Fruit fly (Drosophila melanogaster) whole organism, wandering third instar larva: ENCODE results near the gene CG9853.

ENCODE experiments used
- Abd-B ChIP-seq: fragments of >200 bp; optimal IDR thresholded peaks from 2 replicates; lab custom pipeline; 2017; ENCODE audit warnings: missing biosample characterization, missing genetic modification characterization
- CG9705 ChIP-seq: fragments of 200-800 bp; sonication (Bioruptor generic); optimal IDR thresholded peaks from 2 replicates; lab custom pipeline; 2018; ENCODE audit warnings: missing biosample characterization, mild to moderate bottlenecking, missing genetic modification characterization
- Dfd ChIP-seq: fragments of >200 bp; optimal IDR thresholded peaks from 2 replicates; lab custom pipeline; 2017; ENCODE audit warnings: missing biosample characterization, missing genetic modification characterization
- Dif ChIP-seq: fragments of 200-275, 200-300 bp; sonication (Bioruptor generic); optimal IDR thresholded peaks from 2 replicates; lab custom pipeline; 2018; ENCODE audit warnings: missing biosample characterization, missing genetic modification characterization; ENCODE audit not compliant: partially characterized antibody
- GATAd ChIP-seq: sonication (Bioruptor generic); optimal IDR thresholded peaks from 2 replicates; lab custom pipeline; 2016; ENCODE audit warnings: missing biosample characterization, missing genetic modification characterization
- HLH106 ChIP-seq: fragments of 200-800 bp; optimal IDR thresholded peaks from 3 replicates; lab custom pipeline; 2019; ENCODE audit warnings: missing biosample characterization, mild to moderate bottlenecking, missing genetic modification characterization, moderate library complexity
- Hnf4 ChIP-seq: fragments of 200-800 bp; sonication (Bioruptor generic); optimal IDR thresholded peaks from 2 replicates; lab custom pipeline; 2016; ENCODE audit warnings: missing biosample characterization, mild to moderate bottlenecking, missing genetic modification characterization
- Hr78 ChIP-seq: fragments of >200 bp; optimal IDR thresholded peaks from 2 replicates; lab custom pipeline; 2017; ENCODE audit warnings: missing biosample characterization, missing genetic modification characterization
- Hr83 ChIP-seq: fragments of 200-300 bp; sonication (Bioruptor generic); optimal IDR thresholded peaks from 2 replicates; lab custom pipeline; 2016; ENCODE audit warnings: missing biosample characterization, mild to moderate bottlenecking, missing genetic modification characterization, moderate library complexity; ENCODE audit not compliant: poor library complexity, severe bottlenecking
- Jra ChIP-seq: sonication (Bioruptor generic); optimal IDR thresholded peaks from 2 replicates; lab custom pipeline; 2016; ENCODE audit warnings: missing biosample characterization, missing genetic modification characterization
- Myc ChIP-seq: fragments of >200 bp; optimal IDR thresholded peaks from 2 replicates; lab custom pipeline; 2017
- N ChIP-seq: fragments of >200 bp; optimal IDR thresholded peaks from 2 replicates; lab custom pipeline; 2018; ENCODE audit warnings: missing biosample characterization, missing external identifiers, missing genetic modification characterization
- OdsH ChIP-seq: fragments of 200-800 bp; sonication (Bioruptor generic); optimal IDR thresholded peaks from 2 replicates; lab custom pipeline; 2016; ENCODE audit warnings: missing biosample characterization, mild to moderate bottlenecking, missing genetic modification characterization
- Rel ChIP-seq, 2 experiments: fragments of 200-800 bp; sonication (Bioruptor generic) in 1 of 2; optimal IDR thresholded peaks; 2 replicates in 1 of 2; 3 replicates in 1 of 2; lab custom pipeline; 2016 to 2019; ENCODE audit warnings: mild to moderate bottlenecking in 2 of 2, missing biosample characterization in 2 of 2, missing genetic modification characterization in 2 of 2, moderate library complexity in 1 of 2
- Sp1 ChIP-seq: fragments of 200-800 bp; sonication (Bioruptor generic); optimal IDR thresholded peaks from 3 replicates; lab custom pipeline; 2019; ENCODE audit warnings: missing biosample characterization, mild to moderate bottlenecking, missing genetic modification characterization, moderate library complexity
- Vsx2 ChIP-seq: fragments of 200-300, 225-300 bp; sonication (Bioruptor generic); optimal IDR thresholded peaks from 2 replicates; lab custom pipeline; 2018; ENCODE audit warnings: missing biosample characterization, missing genetic modification characterization; ENCODE audit not compliant: partially characterized antibody
- br ChIP-seq: fragments of 200-800 bp; sonication (Bioruptor generic); optimal IDR thresholded peaks from 2 replicates; lab custom pipeline; 2016; ENCODE audit warnings: missing biosample characterization, missing genetic modification characterization
- brk ChIP-seq: fragments of 200-800 bp; sonication (Bioruptor generic); optimal IDR thresholded peaks from 2 replicates; lab custom pipeline; 2016; ENCODE audit warnings: missing biosample characterization, mild to moderate bottlenecking, missing genetic modification characterization
- dl ChIP-seq, 2 experiments: fragments of 175-275, 200-275 bp in 1 of 2; fragments of 200-275 bp in 1 of 2; sonication (Bioruptor generic); optimal IDR thresholded peaks; lab custom pipeline; 2018; ENCODE audit warnings: mild to moderate bottlenecking in 2 of 2, missing biosample characterization in 2 of 2, missing genetic modification characterization in 2 of 2, moderate library complexity in 2 of 2; ENCODE audit not compliant: partially characterized antibody in 2 of 2, insufficient read depth in 1 of 2
- dmrt93B ChIP-seq: fragments of 200-800 bp; sonication (Bioruptor generic); optimal IDR thresholded peaks from 2 replicates; lab custom pipeline; 2018; ENCODE audit warnings: missing biosample characterization, mild to moderate bottlenecking, missing genetic modification characterization
- dsf ChIP-seq: sonication (Bioruptor generic); optimal IDR thresholded peaks from 2 replicates; lab custom pipeline; 2016; ENCODE audit warnings: missing biosample characterization, missing genetic modification characterization, borderline replicate concordance
- foxo ChIP-seq, 2 experiments: fragments of 200-800 bp; sonication (Bioruptor generic); optimal IDR thresholded peaks; 2 replicates in 1 of 2; 3 replicates in 1 of 2; lab custom pipeline; 2016 to 2017; ENCODE audit warnings: missing biosample characterization in 2 of 2, missing genetic modification characterization in 2 of 2
- h ChIP-seq: fragments of 200-800 bp; sonication (Bioruptor generic); optimal IDR thresholded peaks from 3 replicates; lab custom pipeline; 2016; ENCODE audit warnings: missing biosample characterization, mild to moderate bottlenecking, missing genetic modification characterization
- jim ChIP-seq: fragments of 175-275, 200-325 bp; sonication (Bioruptor generic); optimal IDR thresholded peaks from 2 replicates; lab custom pipeline; 2016; ENCODE audit warnings: missing biosample characterization, mild to moderate bottlenecking, missing genetic modification characterization
- psq ChIP-seq: fragments of 200-800 bp; sonication (Bioruptor generic); optimal IDR thresholded peaks from 3 replicates; lab custom pipeline; 2017; ENCODE audit warnings: missing biosample characterization, mild to moderate bottlenecking, missing genetic modification characterization, moderate library complexity
- rgr ChIP-seq: fragments of 200-800 bp; sonication (Bioruptor generic); optimal IDR thresholded peaks from 3 replicates; lab custom pipeline; 2016; ENCODE audit warnings: missing biosample characterization, mild to moderate bottlenecking, missing genetic modification characterization
- sage ChIP-seq: fragments of 200-800 bp; sonication (Bioruptor generic); optimal IDR thresholded peaks from 2 replicates; lab custom pipeline; 2016; ENCODE audit warnings: missing biosample characterization, mild to moderate bottlenecking, missing genetic modification characterization
- sv ChIP-seq: fragments of 200-800 bp; sonication (Bioruptor generic); optimal IDR thresholded peaks from 3 replicates; lab custom pipeline; 2016; ENCODE audit warnings: missing biosample characterization, missing genetic modification characterization
- woc ChIP-seq: sonication (Bioruptor generic); optimal IDR thresholded peaks from 2 replicates; lab custom pipeline; 2016; ENCODE audit warnings: missing biosample characterization, mild to moderate bottlenecking, missing genetic modification characterization

The CG9853 gene

dm6 chr3R:4381079-4381919 is 20.5 kb downstream of the CG9853 start, which contains the start of gene Cont:
TSS of gene Cont (plus strand) at chr3R:4381306.
- TF ChIP-seq Rel (GFP tag; optimal IDR thresholded peaks at IDR 0.05; lab: Kevin White, UChicago) (no peak), Rel (tag; optimal IDR thresholded peaks at IDR 0.05; lab: Kevin White, UChicago) (peak; percentile 10), Hnf4 (GFP tag; lab: Kevin White, UChicago) (peak; percentile 62), h (GFP tag; lab: Kevin White, UChicago) (peak; percentile 26), N (no peak)

dm6 chr3R:4378363-4379354 is 23.2 kb downstream of the CG9853 start, which contains the start of gene Sfxn1-3:
TSS of gene Sfxn1-3 (plus strand) at chr3R:4378600.
- TF ChIP-seq woc (GFP tag; lab: Kevin White, UChicago) (peak; percentile 84), HLH106 (peak; percentile 8), Sp1 (peak; percentile 77), foxo (GFP tag; optimal IDR thresholded peaks at IDR 0.05; lab: Kevin White, UChicago) (peak in 1 of 2 experiments; percentile 45), Hnf4 (GFP tag; lab: Kevin White, UChicago) (peak; percentile 67), h (GFP tag; lab: Kevin White, UChicago) (peak; percentile 74), N (no peak), dsf (GFP tag; lab: Kevin White, UChicago) (no peak), CG9705 (peak; percentile 11), dl (GFP tag; optimal IDR thresholded peaks at IDR 0.05; lab: Kevin White, UChicago; ENCODE audit: insufficient read depth in 1 of 2, partially characterized antibody in 2 of 2) (peak; percentile 53 to 55), rgr (GFP tag; lab: Kevin White, UChicago) (peak; percentile 56), jim (peak; percentile 28), Myc (lab: Kevin White, UChicago) (no peak), Hr83 (GFP tag; lab: Kevin White, UChicago) (peak; percentile 90), Jra (peak; percentile 75), sv (GFP tag; lab: Kevin White, UChicago) (peak; percentile 31), Abd-B (no peak), OdsH (GFP tag; lab: Kevin White, UChicago) (peak; percentile 61), Hr78 (GFP tag; lab: Kevin White, UChicago) (no peak), GATAd (peak; percentile 52), Dif (GFP tag; lab: Kevin White, UChicago) (peak; percentile 89), Rel (GFP tag; optimal IDR thresholded peaks at IDR 0.05; lab: Kevin White, UChicago) (no peak), Rel (tag; optimal IDR thresholded peaks at IDR 0.05; lab: Kevin White, UChicago) (peak; percentile 83), psq (GFP tag; lab: Kevin White, UChicago) (peak; percentile 21), br (GFP tag; lab: Kevin White, UChicago) (peak; percentile 64)

- TF ChIP-seq dmrt93B (no peak), brk (GFP tag; lab: Kevin White, UChicago) (no peak), Dfd (GFP tag; lab: Kevin White, UChicago) (peak; percentile 90)
Measured at dm6 chr3R:4362010-4362409, 39.8 kb downstream of the CG9853 start.

dm6 chr3R:4360668-4361110 is 41.1 kb downstream of the CG9853 start:
- peak; percentile 92 for TF ChIP-seq Dif (GFP tag; lab: Kevin White, UChicago)
- TF ChIP-seq dl (GFP tag; optimal IDR thresholded peaks at IDR 0.05; lab: Kevin White, UChicago; ENCODE audit: insufficient read depth in 1 of 2, partially characterized antibody in 2 of 2) = peak; percentile 54 to 85
- peak; percentile 38 for TF ChIP-seq Hr83 (GFP tag; lab: Kevin White, UChicago)
- peak; percentile 20 for TF ChIP-seq Vsx2
- TF ChIP-seq sage = no peak
- no peak for TF ChIP-seq Dfd (GFP tag; lab: Kevin White, UChicago)
- TF ChIP-seq h (GFP tag; lab: Kevin White, UChicago) = peak; percentile 16
- TF ChIP-seq Jra = peak; percentile 7
